Worm (Caenorhabditis elegans): Measurements from ENCODE around the gene nhr-166.

Gene nhr-166

DNA sequence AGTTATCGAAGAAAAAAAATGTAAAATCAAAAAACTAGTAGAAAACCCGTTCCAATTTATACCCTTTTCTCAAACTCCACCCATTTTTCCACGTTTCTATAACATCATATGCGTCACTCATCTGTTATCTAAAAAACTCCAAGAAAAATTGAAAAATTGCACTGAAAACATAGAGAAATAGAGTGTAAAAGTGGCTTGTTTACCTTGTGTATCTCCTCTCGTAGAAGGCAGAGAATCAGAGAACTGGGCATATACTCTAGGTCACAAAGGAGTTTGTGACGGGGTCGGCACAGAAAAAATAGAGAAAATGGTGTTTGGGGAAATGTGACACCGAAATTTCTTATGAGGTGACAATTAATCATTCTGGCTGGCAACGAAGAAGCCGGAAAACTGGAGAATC, 31.2 kb downstream of the nhr-166 start:
- no peak for TF ChIP-seq unc-39 (tag; optimal IDR thresholded peaks at IDR 0.05)
- no peak for TF ChIP-seq unc-62 (GFP tag; optimal IDR thresholded peaks at IDR 0.05)
- no peak for TF ChIP-seq sptf-1 (tag; optimal IDR thresholded peaks at IDR 0.05)
- TF ChIP-seq ces-1 (GFP tag; optimal IDR thresholded peaks at IDR 0.05): no peak
- TF ChIP-seq nhr-2 (tag; optimal IDR thresholded peaks at IDR 0.05): no peak
- TF ChIP-seq elt-1 (tag; optimal IDR thresholded peaks at IDR 0.05; ENCODE audit: borderline replicate concordance, insufficient read depth): no peak

DNA sequence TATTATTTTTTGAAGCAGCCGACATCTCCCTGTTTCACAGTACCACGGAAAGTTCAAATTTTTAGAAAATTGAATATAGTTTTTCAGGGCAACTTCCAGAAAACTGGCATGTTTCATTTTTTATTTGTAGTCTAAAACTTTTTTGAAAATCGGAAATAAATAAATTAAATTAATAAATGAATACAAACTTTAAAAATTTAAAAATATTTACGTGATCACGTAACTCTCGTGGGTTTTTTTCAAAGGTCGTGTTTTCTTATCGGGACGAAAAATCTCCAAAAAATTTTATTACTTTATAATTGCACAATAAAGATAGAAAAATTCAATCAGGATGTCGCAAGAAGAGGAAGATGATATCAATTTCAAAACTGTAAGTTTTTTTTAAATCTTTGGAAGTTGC, 31.7 kb downstream of the nhr-166 start, which contains the start of gene F53C3.1:
F53C3.1 (plus strand) TSS at position 301 of the 400 bp plus-strand sequence.
- no peak for TF ChIP-seq zip-8 (tag; optimal IDR thresholded peaks at IDR 0.05)
- TF ChIP-seq ceh-83 (GFP tag; optimal IDR thresholded peaks at IDR 0.05): no peak
- TF ChIP-seq ces-1 (GFP tag; optimal IDR thresholded peaks at IDR 0.05): no peak
- TF ChIP-seq elt-1 (tag; optimal IDR thresholded peaks at IDR 0.05; ENCODE audit: borderline replicate concordance, insufficient read depth): no peak
- no peak for TF ChIP-seq ceh-43 (GFP tag; optimal IDR thresholded peaks at IDR 0.05)
- no peak for TF ChIP-seq nhr-76 (tag; optimal IDR thresholded peaks at IDR 0.05)
- TF ChIP-seq mls-2 (tag; optimal IDR thresholded peaks at IDR 0.05): no peak

DNA sequence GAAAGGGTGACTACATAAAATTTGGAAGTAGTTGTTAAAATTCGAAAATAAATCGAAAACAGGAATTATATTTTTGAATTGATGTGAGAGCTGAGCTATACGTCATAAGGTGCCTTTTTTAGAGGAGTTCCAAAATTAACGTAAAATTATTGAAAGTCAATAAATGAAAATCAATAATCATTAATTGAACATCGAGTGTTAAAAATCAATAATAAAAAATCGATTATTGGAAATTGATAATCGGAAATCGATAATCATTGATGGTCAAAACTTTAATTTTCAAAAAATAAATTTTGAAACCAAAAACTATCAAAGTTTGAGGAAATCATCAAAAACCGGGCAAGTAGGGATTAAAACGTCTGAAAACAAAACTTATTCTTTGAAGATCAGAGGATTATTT, 33.6 kb downstream of the nhr-166 start:
- TF ChIP-seq lin-32 (GFP tag; optimal IDR thresholded peaks at IDR 0.05) (no peak), hlh-1 (tag; optimal IDR thresholded peaks at IDR 0.05) (no peak), tbx-8 (GFP tag; optimal IDR thresholded peaks at IDR 0.05) (no peak), unc-62 (GFP tag; optimal IDR thresholded peaks at IDR 0.05) (no peak), lsy-2 (tag; optimal IDR thresholded peaks at IDR 0.05) (no peak), blmp-1 (tag; optimal IDR thresholded peaks at IDR 0.05) (no peak), mep-1 (tag; optimal IDR thresholded peaks at IDR 0.05) (no peak), cnd-1 (tag; optimal IDR thresholded peaks at IDR 0.05) (no peak), nhr-28 (tag; optimal IDR thresholded peaks at IDR 0.05) (no peak), sptf-1 (tag; optimal IDR thresholded peaks at IDR 0.05) (no peak)

DNA sequence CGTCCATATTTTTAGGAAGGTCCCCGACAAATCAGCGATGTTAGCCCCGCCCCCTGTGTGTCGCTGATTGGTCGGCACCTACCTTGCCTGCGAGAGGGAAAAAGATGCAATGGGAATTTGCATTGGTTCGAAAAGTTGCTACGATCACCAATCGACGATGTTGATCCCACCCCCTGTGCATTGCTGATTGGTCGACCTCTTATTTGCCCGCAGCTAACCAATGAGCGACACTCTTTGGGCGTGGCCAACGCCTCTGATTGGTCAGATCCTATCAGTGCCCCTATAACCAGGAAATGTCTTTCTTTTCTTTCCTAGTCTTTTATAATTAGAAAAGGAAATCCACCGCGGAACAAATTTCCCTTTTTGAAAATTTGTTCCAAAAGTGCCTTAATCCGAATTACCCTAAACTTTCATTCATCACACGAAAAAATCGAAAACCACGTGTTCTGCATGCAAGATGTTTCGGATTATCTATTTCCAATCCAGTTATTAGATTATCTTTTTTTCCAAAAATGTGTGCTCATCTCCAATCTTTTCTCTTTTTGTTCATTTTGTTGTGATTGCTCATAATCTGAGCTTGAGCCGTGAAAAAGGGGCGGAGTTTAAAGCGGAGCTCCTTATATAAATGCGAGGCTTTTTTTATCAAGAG, 38.1 kb downstream of the nhr-166 start:
- TF ChIP-seq flh-1 (GFP tag; optimal IDR thresholded peaks at IDR 0.05) (no peak), mls-2 (tag; optimal IDR thresholded peaks at IDR 0.05) (no peak), sem-2 (GFP tag; optimal IDR thresholded peaks at IDR 0.05) (no peak), zip-8 (tag; optimal IDR thresholded peaks at IDR 0.05) (no peak), cnd-1 (tag; optimal IDR thresholded peaks at IDR 0.05) (no peak), M03D4.4 (tag; optimal IDR thresholded peaks at IDR 0.05) (no peak), sptf-1 (tag; optimal IDR thresholded peaks at IDR 0.05) (no peak)

DNA sequence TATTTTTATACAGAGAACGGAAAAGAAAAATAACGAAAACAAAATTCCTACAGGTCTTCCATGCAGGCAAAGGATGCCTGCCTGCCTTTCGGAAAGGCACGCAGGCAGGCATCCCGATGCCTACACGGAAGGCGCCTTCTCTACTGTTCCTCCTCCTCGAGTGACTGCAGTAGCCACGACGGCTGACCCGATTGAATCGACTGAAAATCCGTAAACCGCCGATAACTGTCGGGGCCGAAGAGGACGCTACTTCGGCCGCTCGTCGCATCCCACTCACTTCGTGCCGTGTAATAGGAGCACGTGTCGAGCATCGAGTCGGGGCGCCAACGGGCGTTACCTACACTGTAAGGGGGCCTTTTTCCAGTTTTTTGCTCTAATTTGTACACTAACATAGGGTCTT, 40.6 kb downstream of the nhr-166 start:
- TF ChIP-seq blmp-1 (tag; optimal IDR thresholded peaks at IDR 0.05) (no peak), lin-13 (tag; optimal IDR thresholded peaks at IDR 0.05) (no peak), sem-2 (GFP tag; optimal IDR thresholded peaks at IDR 0.05) (no peak), cnd-1 (tag; optimal IDR thresholded peaks at IDR 0.05) (no peak), tbx-8 (GFP tag; optimal IDR thresholded peaks at IDR 0.05) (no peak), nhr-12 (tag; optimal IDR thresholded peaks at IDR 0.05) (no peak)

DNA sequence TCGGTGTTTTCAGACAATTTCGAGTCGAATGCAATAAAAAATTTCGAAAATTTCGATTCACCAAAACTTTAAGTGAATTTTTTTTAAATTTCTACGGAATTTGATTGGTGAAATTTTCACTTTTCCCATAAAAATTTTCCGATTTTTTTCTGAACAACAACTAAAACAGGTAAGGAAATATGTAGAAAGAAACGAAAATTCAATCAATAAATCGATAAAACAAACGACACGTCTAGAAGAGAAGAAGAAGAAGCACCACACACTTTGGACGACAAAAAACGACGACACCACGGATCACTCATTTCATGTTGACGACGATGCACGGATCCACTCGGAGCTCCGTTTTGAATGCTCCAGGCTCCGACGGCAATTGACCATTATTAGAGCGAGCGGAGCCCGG, 42.7 kb downstream of the nhr-166 start:
- TF ChIP-seq ces-1 (GFP tag; optimal IDR thresholded peaks at IDR 0.05): no peak
- no peak for TF ChIP-seq unc-62 (GFP tag; optimal IDR thresholded peaks at IDR 0.05)
- no peak for TF ChIP-seq ceh-39 (tag; optimal IDR thresholded peaks at IDR 0.05)
- TF ChIP-seq ceh-43 (GFP tag; optimal IDR thresholded peaks at IDR 0.05): no peak
- TF ChIP-seq snpc-4 (tag; optimal IDR thresholded peaks at IDR 0.05): no peak
- no peak for TF ChIP-seq blmp-1 (tag; optimal IDR thresholded peaks at IDR 0.05)
- TF ChIP-seq ceh-83 (GFP tag; optimal IDR thresholded peaks at IDR 0.05): no peak
- no peak for TF ChIP-seq lin-32 (GFP tag; optimal IDR thresholded peaks at IDR 0.05)
- no peak for TF ChIP-seq nhr-12 (tag; optimal IDR thresholded peaks at IDR 0.05)
- no peak for TF ChIP-seq nhr-237 (tag; optimal IDR thresholded peaks at IDR 0.05)
- TF ChIP-seq mls-2 (tag; optimal IDR thresholded peaks at IDR 0.05): no peak
- no peak for TF ChIP-seq zip-8 (tag; optimal IDR thresholded peaks at IDR 0.05)

DNA sequence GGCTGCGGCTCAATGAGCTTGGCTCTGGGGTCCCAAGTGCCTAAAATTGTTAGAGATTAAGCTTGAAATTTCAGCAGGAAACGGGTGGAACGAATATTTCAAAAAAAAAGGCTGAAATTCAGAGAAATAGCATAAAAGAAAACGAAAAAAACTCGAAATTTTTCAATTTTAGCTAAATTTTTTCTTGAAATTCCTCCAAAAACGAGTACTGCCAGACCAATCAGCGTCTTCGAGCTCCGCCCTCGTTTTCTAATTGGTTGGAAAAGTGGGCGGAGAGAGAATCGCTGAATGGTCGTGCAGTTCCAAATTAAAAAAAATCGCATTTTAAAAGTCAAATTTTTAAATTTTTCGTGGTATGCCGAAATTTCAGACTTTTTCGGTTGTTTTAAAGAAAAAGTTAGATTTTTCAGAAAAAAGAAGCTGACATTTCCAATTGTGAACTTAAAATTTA, 47.9 kb downstream of the nhr-166 start, which contains the start of gene plpp-1.1:
plpp-1.1 (minus strand) TSS at position 51 of the 451 bp plus-strand sequence.
- TF ChIP-seq ztf-11 (tag; optimal IDR thresholded peaks at IDR 0.05): no peak
- no peak for TF ChIP-seq lsy-2 (tag; optimal IDR thresholded peaks at IDR 0.05)

All from whole organism, mixed stage, embryonic.